Fruit fly (Drosophila melanogaster): Measurements from ENCODE around the gene CG45067.

CG45067 gene

DNA sequence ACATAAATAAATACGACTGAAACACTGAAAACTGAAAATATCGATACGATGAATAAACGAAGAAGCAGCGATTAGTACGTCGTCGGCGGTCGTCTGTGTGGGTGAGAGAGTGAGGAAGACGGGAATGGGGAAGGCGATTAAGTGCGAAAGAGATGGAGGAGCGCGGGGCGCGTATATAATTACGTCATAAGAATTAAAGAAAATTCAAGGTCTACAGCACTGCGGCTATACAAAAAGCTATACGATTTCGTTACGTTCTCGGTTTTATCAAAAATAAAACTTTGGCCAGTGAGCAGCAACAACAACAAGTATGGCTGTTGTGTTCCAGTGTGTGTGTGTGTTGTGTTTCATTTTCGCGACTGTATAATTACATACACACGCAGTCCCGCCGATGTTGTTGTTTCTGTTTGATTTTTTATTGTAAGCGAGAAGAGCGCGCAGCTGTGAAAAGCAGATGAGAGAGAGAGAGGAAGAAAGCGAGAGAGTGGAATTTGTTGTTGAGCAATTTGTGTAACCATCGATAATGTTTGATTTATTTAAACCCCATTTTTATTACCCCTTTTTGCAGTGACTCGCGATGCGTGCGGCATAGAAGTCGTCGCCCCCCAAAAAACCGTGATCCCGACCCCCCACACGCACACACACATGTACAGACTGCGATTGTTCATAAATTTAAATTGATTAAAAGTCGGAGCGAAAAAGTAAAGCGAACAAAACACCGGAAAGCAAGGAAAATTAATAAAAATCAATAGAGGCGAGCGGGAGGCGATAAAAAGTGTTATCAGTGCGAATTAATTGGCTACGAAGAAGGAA lies 35.0 kb upstream of the CG45067 start (continued):
- 0 out of 4 replicates have a peak, but pooled peaks have one; percentile 32 for TF ChIP-seq Dll (GFP tag; IDR thresholded peaks at IDR 0.05; ENCODE audit: partially characterized antibody)
- TF ChIP-seq CG14860 (GFP tag; IDR thresholded peaks at IDR 0.05; ENCODE audit: partially characterized antibody), result no peak
- TF ChIP-seq exex (tag; optimal IDR thresholded peaks at IDR 0.05), result peak; percentile 85
- TF ChIP-seq Mes4 (GFP tag; optimal IDR thresholded peaks at IDR 0.05), result no peak
- TF ChIP-seq ac (GFP tag; optimal IDR thresholded peaks at IDR 0.05), result no peak
- no peak for TF ChIP-seq Poxn (GFP tag; IDR thresholded peaks at IDR 0.05)
- no peak for TF ChIP-seq CG11695 (GFP tag; IDR thresholded peaks at IDR 0.05)
- TF ChIP-seq CG18619 (GFP tag; optimal IDR thresholded peaks at IDR 0.05), result no peak
- TF ChIP-seq phol (tag; optimal IDR thresholded peaks at IDR 0.05), result no peak
- no peak for TF ChIP-seq scrt (GFP tag; optimal IDR thresholded peaks at IDR 0.05)
- no peak for TF ChIP-seq stwl (tag; optimal IDR thresholded peaks at IDR 0.05)
- no peak for TF ChIP-seq tup (GFP tag; optimal IDR thresholded peaks at IDR 0.05)
- no peak for TF ChIP-seq Dfd (GFP tag; optimal IDR thresholded peaks at IDR 0.05)
- TF ChIP-seq CG31365 (tag; optimal IDR thresholded peaks at IDR 0.05), result no peak
- TF ChIP-seq CG11247 (GFP tag; IDR thresholded peaks at IDR 0.05), result no peak
- no peak for TF ChIP-seq CG15601 (tag; optimal IDR thresholded peaks at IDR 0.05)
- TF ChIP-seq CG17802 (tag; optimal IDR thresholded peaks at IDR 0.05), result no peak
- TF ChIP-seq CG31388 (GFP tag; optimal IDR thresholded peaks at IDR 0.05), result no peak
- no peak for TF ChIP-seq danr (GFP tag; IDR thresholded peaks at IDR 0.05)
- peak; percentile 54 for TF ChIP-seq CHES-1-like (GFP tag; optimal IDR thresholded peaks at IDR 0.05)
- TF ChIP-seq dm (GFP tag; optimal IDR thresholded peaks at IDR 0.05), result no peak
- TF ChIP-seq Optix (GFP tag; IDR thresholded peaks at IDR 0.05), result no peak
- no peak for TF ChIP-seq maf-S (GFP tag; optimal IDR thresholded peaks at IDR 0.05)
- TF ChIP-seq CG6175 (GFP tag; IDR thresholded peaks at IDR 0.05), result no peak
- TF ChIP-seq CG17829 (tag; optimal IDR thresholded peaks at IDR 0.05), result no peak
- TF ChIP-seq CG12104 (GFP tag; optimal IDR thresholded peaks at IDR 0.05), result no peak
- no peak for TF ChIP-seq pnt (GFP tag; optimal IDR thresholded peaks at IDR 0.05)
- no peak for TF ChIP-seq chif (GFP tag; optimal IDR thresholded peaks at IDR 0.05)
- TF ChIP-seq ase (GFP tag; IDR thresholded peaks at IDR 0.05), result no peak
- TF ChIP-seq mam (GFP tag; optimal IDR thresholded peaks at IDR 0.05), result no peak
- TF ChIP-seq bsh (GFP tag; optimal IDR thresholded peaks at IDR 0.05), result no peak
- no peak for TF ChIP-seq Side (GFP tag; optimal IDR thresholded peaks at IDR 0.05)
- TF ChIP-seq sqz (GFP tag; optimal IDR thresholded peaks at IDR 0.05), result no peak
- no peak for TF ChIP-seq CG10979 (tag; optimal IDR thresholded peaks at IDR 0.05)
- TF ChIP-seq usp (GFP tag; optimal IDR thresholded peaks at IDR 0.05), result no peak
- TF ChIP-seq sob (GFP tag; IDR thresholded peaks at IDR 0.05), result peak; percentile 44; the same call in 1 of the 2 replicates
- no peak for TF ChIP-seq CG7786 (GFP tag; optimal IDR thresholded peaks at IDR 0.05)
- TF ChIP-seq hb (GFP tag; IDR thresholded peaks at IDR 0.05; ENCODE audit: partially characterized antibody), result no peak
- TF ChIP-seq Asciz (GFP tag; optimal IDR thresholded peaks at IDR 0.05), result no peak
- TF ChIP-seq CG16815 (GFP tag; optimal IDR thresholded peaks at IDR 0.05), result no peak
- TF ChIP-seq Ravus (GFP tag; IDR thresholded peaks at IDR 0.05), result no peak
- no peak for TF ChIP-seq CG17186 (GFP tag; optimal IDR thresholded peaks at IDR 0.05)
- TF ChIP-seq HLH4C (GFP tag; IDR thresholded peaks at IDR 0.05; ENCODE audit: partially characterized antibody), result no peak
- no peak for TF ChIP-seq MTF-1 (GFP tag; optimal IDR thresholded peaks at IDR 0.05; ENCODE audit: borderline replicate concordance)
- no peak for TF ChIP-seq grau (tag; optimal IDR thresholded peaks at IDR 0.05)
- no peak for TF ChIP-seq Usf (GFP tag; optimal IDR thresholded peaks at IDR 0.05)
- no peak for TF ChIP-seq Ets97D (GFP tag; optimal IDR thresholded peaks at IDR 0.05)
- no peak for TF ChIP-seq kah (GFP tag; optimal IDR thresholded peaks at IDR 0.05)
- no peak for TF ChIP-seq CG10654 (GFP tag; optimal IDR thresholded peaks at IDR 0.05)
- peak; percentile 96 for TF ChIP-seq CG34376 (GFP tag; optimal IDR thresholded peaks at IDR 0.05)

Measured in whole organism, embryonic.